Worm (Caenorhabditis elegans): Measurements from ENCODE around the gene B0244.6.

Gene B0244.6

DNA sequence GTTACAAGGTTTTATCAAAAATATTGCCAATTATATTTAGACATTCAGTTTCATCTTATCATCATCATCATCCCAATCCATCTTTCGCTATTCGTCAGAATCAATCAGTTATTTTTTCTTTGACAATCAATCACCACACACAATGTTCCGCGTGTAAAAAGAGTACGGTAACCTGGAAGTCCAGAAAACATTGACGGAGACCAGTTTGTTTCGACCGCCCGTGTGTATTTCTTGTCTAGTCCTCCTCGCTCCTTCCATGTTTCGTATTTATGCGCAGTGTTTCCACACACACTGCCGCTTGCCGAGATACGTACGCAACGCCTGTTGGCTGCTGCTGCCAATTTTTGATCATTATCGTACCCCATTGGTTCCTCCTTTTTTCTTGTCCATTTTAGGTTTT is 27.1 kb upstream of the B0244.6 start:
- TF ChIP-seq lin-15B (tag; optimal IDR thresholded peaks at IDR 0.05) (peak; percentile 55), daf-12 (tag; optimal IDR thresholded peaks at IDR 0.05) (no peak), unc-62 (GFP tag; optimal IDR thresholded peaks at IDR 0.05) (peak; percentile 40), nhr-12 (tag; optimal IDR thresholded peaks at IDR 0.05) (no peak), hmg-11 (tag; optimal IDR thresholded peaks at IDR 0.05) (peak; percentile 5), ceh-16 (tag; optimal IDR thresholded peaks at IDR 0.05) (no peak), nhr-43 (tag; optimal IDR thresholded peaks at IDR 0.05; ENCODE audit: poor library complexity, severe bottlenecking) (peak; percentile 81), pqm-1 (tag; optimal IDR thresholded peaks at IDR 0.05) (peak; percentile 49), ceh-28 (tag; optimal IDR thresholded peaks at IDR 0.05) (peak; percentile 28), ceh-9 (tag; optimal IDR thresholded peaks at IDR 0.05) (no peak), egl-27 (tag; optimal IDR thresholded peaks at IDR 0.05) (no peak), nhr-28 (tag; optimal IDR thresholded peaks at IDR 0.05) (no peak), elt-1 (tag; optimal IDR thresholded peaks at IDR 0.05) (no peak), nfya-1 (tag; optimal IDR thresholded peaks at IDR 0.05; ENCODE audit: insufficient read depth) (peak; percentile 95), fkh-10 (GFP tag; optimal IDR thresholded peaks at IDR 0.05) (no peak), nhr-23 (tag; optimal IDR thresholded peaks at IDR 0.05) (peak; percentile 86), elt-2 (tag; optimal IDR thresholded peaks at IDR 0.05) (peak; percentile 58), ztf-4 (tag; optimal IDR thresholded peaks at IDR 0.05) (no peak), R02D3.7 (tag; optimal IDR thresholded peaks at IDR 0.05) (no peak), ceh-82 (tag; optimal IDR thresholded peaks at IDR 0.05) (no peak), sea-2 (GFP tag; optimal IDR thresholded peaks at IDR 0.05) (no peak), unc-39 (tag; optimal IDR thresholded peaks at IDR 0.05) (no peak), fos-1 (tag; optimal IDR thresholded peaks at IDR 0.05) (no peak), lsy-12 (tag; optimal IDR thresholded peaks at IDR 0.05) (peak; percentile 63), ama-1 (optimal IDR thresholded peaks at IDR 0.05) (peak; percentile 45), elt-3 (tag; optimal IDR thresholded peaks at IDR 0.05) (no peak), lin-39 (tag; optimal IDR thresholded peaks at IDR 0.05) (peak; percentile 40), nhr-25 (tag; optimal IDR thresholded peaks at IDR 0.05) (peak; percentile 66), aly-2 (tag; optimal IDR thresholded peaks at IDR 0.05) (no peak), skn-1 (tag; optimal IDR thresholded peaks at IDR 0.05) (peak; percentile 18), ZK546.5 (tag; optimal IDR thresholded peaks at IDR 0.05) (no peak)

DNA sequence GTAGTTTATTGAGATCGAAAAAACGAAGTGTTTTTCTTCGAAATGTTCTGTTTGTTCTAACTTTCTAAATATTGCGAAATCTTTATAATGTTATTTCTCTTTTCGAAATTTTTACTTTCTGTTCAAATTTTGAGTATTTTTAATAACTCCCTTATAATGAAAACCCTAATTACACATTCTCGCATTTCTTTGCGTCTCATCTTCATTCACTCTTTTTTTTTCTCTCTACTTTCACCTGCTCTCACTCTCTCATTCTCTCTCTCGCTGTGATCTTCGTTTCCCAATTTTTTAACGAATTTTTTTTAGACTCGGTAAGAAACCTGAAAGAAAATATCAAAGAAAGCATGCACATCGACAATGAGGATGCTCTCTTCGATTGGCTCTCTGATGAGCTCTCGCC is 26.6 kb upstream of the B0244.6 start, which contains the start of gene rbm-26:
Gene rbm-26, plus strand, starts transcription at position 301 of the 400 bp plus-strand sequence.
- no peak for TF ChIP-seq skn-1 (tag; optimal IDR thresholded peaks at IDR 0.05)
- peak; percentile 8 for TF ChIP-seq pha-4 (tag; optimal IDR thresholded peaks at IDR 0.05)

- TF ChIP-seq elt-1 (tag; optimal IDR thresholded peaks at IDR 0.05) (no peak), nhr-237 (tag; optimal IDR thresholded peaks at IDR 0.05) (no peak)
Measured at ce11 chrIII:5711881-5712643, 25.7 kb upstream of the B0244.6 start.

DNA sequence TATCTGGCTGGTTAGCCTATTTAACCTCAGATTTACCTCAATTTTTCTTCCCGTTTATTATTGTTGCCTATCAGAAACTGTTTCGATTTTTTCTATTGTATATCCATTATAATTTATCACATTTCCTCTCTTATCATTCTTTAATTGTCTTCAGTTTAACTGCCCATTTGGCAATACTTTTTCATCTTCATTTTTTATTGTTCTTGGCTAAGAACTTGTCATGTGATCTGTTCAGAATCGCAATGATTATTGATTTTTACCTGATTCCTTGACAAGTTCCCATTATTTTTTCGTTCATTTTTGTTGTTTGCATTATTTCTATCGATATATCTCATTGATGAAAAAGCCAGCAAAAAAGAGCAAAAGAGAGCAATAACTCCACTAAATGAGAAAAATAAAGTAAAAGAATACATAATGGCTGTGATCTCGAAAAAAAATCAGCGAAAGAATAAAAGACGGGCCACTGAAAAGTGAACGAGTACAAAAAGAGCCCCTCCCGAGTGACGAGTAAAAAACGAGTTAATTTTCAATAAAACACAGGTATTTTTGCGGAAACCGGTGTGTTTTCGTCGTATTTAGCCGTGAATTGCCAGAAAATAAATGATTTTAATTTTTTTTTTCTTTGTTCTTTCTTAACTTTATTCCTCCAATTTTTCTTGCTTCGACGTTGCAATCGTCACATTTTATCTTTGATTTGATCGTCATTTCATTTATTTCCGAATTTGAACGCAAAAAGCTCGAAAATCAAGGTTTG is 23.4 kb upstream of the B0244.6 start, which contains the start of gene arf-1:
Gene arf-1, plus strand, starts transcription at position 657 of the 754 bp plus-strand sequence.
- peak; percentile 17 for TF ChIP-seq elt-2 (tag; optimal IDR thresholded peaks at IDR 0.05)
- TF ChIP-seq mdl-1 (tag; optimal IDR thresholded peaks at IDR 0.05), result no peak
- TF ChIP-seq nhr-77 (tag; optimal IDR thresholded peaks at IDR 0.05), result peak; percentile 54
